Worm (Caenorhabditis elegans): ENCODE data around the gene cnk-1.
A peak's percentile ranks its signal among the peaks of the same experiment; 100 is the strongest.

The cnk-1 gene

DNA sequence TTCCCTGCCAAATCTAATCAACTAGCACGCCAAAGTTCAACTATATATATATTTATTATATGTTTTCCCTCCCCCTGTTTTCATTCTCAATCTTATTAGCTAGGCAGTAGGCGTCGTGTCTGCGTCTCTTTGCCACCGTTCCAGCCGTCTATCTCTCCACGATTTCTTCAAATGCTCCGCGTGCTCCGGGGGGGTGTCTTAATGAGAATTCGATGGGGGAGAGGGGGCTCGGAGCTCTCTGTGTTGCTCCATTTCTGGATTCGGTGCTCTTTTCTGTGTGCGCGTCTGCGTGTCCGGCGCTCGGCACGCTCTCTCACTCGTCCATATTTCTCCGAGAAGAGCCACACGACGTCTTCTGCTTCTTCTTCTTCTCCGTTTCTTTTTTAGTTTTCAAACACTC is 13.2 kb downstream of the cnk-1 start (continued):
- TF ChIP-seq dpl-1 (GFP tag; optimal IDR thresholded peaks at IDR 0.05) (no peak), mel-28 (tag; optimal IDR thresholded peaks at IDR 0.05; ENCODE audit: borderline replicate concordance) (no peak), aptf-3 (GFP tag; IDR thresholded peaks at IDR 0.05) (no peak), Y56A3A.18 (GFP tag; IDR thresholded peaks at IDR 0.05) (no peak), fkh-3 (tag; optimal IDR thresholded peaks at IDR 0.05) (no peak), chd-7 (tag; optimal IDR thresholded peaks at IDR 0.05) (no peak), ztf-22 (GFP tag; optimal IDR thresholded peaks at IDR 0.05) (peak; percentile 58), nfya-1 (tag; optimal IDR thresholded peaks at IDR 0.05; ENCODE audit: borderline replicate concordance, insufficient read depth) (no peak), repo-1 (tag; optimal IDR thresholded peaks at IDR 0.05) (no peak), mcd-1 (GFP tag; IDR thresholded peaks at IDR 0.05) (peak; percentile 52), dox-1 (GFP tag; IDR thresholded peaks at IDR 0.05) (no peak; the same call in 1 of the 2 replicates), lin-35 (GFP tag; optimal IDR thresholded peaks at IDR 0.05) (peak in 1 of 3 experiments; percentile 18), egl-18 (GFP tag; IDR thresholded peaks at IDR 0.05) (no peak), nfya-2 (GFP tag; IDR thresholded peaks at IDR 0.05) (no peak), F10E7.11 (tag; optimal IDR thresholded peaks at IDR 0.05) (no peak), aptf-2 (GFP tag; conservative IDR thresholded peaks at IDR 0.05) (no peak), snpc-4 (GFP tag; optimal IDR thresholded peaks at IDR 0.05) (no peak), snpc-4 (tag; optimal IDR thresholded peaks at IDR 0.05) (peak in 1 of 4 experiments; percentile 16), madf-6 (GFP tag; IDR thresholded peaks at IDR 0.05) (no peak), C06A6.2 (GFP tag; conservative IDR thresholded peaks at IDR 0.05) (no peak), bed-2 (GFP tag; IDR thresholded peaks at IDR 0.05) (no peak), rcor-1 (GFP tag; IDR thresholded peaks at IDR 0.05) (no peak), F57A8.1 (GFP tag; optimal IDR thresholded peaks at IDR 0.05) (no peak), hrde-1 (tag; optimal IDR thresholded peaks at IDR 0.05; ENCODE audit: borderline replicate concordance) (no peak), pbrm-1 (GFP tag; IDR thresholded peaks at IDR 0.05) (no peak), egl-44 (GFP tag; IDR thresholded peaks at IDR 0.05) (no peak), hlh-26 (GFP tag; conservative IDR thresholded peaks at IDR 0.05) (no peak)

ce11 chrIII:10285623-10286022 is 14.6 kb downstream of the cnk-1 start, which contains the start of gene K10G9.2:
K10G9.2 (plus strand) TSS chrIII:10285923.
- TF ChIP-seq tbx-9 (tag; optimal IDR thresholded peaks at IDR 0.05; ENCODE audit: borderline replicate concordance) (no peak), ztf-28 (GFP tag; IDR thresholded peaks at IDR 0.05) (no peak), B0261.1 (tag; optimal IDR thresholded peaks at IDR 0.05) (no peak), B0035.1 (tag; optimal IDR thresholded peaks at IDR 0.05) (no peak), madf-8 (GFP tag; conservative IDR thresholded peaks at IDR 0.05) (no peak), ama-1 (optimal IDR thresholded peaks at IDR 0.05) (no peak), ama-1 (GFP tag; optimal IDR thresholded peaks at IDR 0.05) (no peak), F57A8.1 (GFP tag; optimal IDR thresholded peaks at IDR 0.05) (no peak), dpl-1 (GFP tag; optimal IDR thresholded peaks at IDR 0.05) (no peak), bed-1 (GFP tag; IDR thresholded peaks at IDR 0.05) (no peak), egl-18 (GFP tag; IDR thresholded peaks at IDR 0.05) (no peak), dox-1 (GFP tag; IDR thresholded peaks at IDR 0.05) (no peak), pbrm-1 (GFP tag; IDR thresholded peaks at IDR 0.05) (no peak), ceh-100 (GFP tag; IDR thresholded peaks at IDR 0.05) (no peak), snpc-1.1 (tag; optimal IDR thresholded peaks at IDR 0.05; ENCODE audit: insufficient read depth) (no peak)

- TF ChIP-seq unc-62 (GFP tag; optimal IDR thresholded peaks at IDR 0.05) (no peak), lsy-27 (tag; optimal IDR thresholded peaks at IDR 0.05; ENCODE audit: borderline replicate concordance, insufficient read depth) (no peak), zfh-2 (GFP tag; conservative IDR thresholded peaks at IDR 0.05) (no peak), sdz-38 (tag; optimal IDR thresholded peaks at IDR 0.05) (no peak), nhr-120 (GFP tag; IDR thresholded peaks at IDR 0.05) (no peak), Y67H2A.10 (GFP tag; conservative IDR thresholded peaks at IDR 0.05) (no peak), ets-4 (GFP tag; optimal IDR thresholded peaks at IDR 0.05) (no peak), F23B12.7 (tag; optimal IDR thresholded peaks at IDR 0.05; ENCODE audit: insufficient read depth) (no peak), let-607 (tag; optimal IDR thresholded peaks at IDR 0.05) (no peak), athp-1 (tag; optimal IDR thresholded peaks at IDR 0.05) (no peak), T07F8.4 (tag; optimal IDR thresholded peaks at IDR 0.05) (no peak)
Observed at ce11 chrIII:10289790-10290189, 18.7 kb downstream of the cnk-1 start.

Data from whole organism, young adult.